Worm (Caenorhabditis elegans) whole organism, L3 larva: ENCODE measurements around the gene brc-1.

ENCODE experiments used
- ceh-9 ChIP-seq: sonication (generic microtip); optimal IDR thresholded peaks from 2 replicates; lab custom pipeline; 2018; ENCODE audit warnings: missing biosample characterization, missing genetic modification characterization
- daf-12 ChIP-seq: fragments of 150-350 bp; optimal IDR thresholded peaks from 2 replicates; lab custom pipeline; 2014; ENCODE audit warnings: missing biosample characterization, missing genetic modification reagents, missing genetic modification characterization
- eor-1 ChIP-seq, 2 experiments: fragments of 150-350 bp; optimal IDR thresholded peaks; 2 replicates each; lab custom pipeline; 2014 to 2018; ENCODE audit warnings: missing biosample characterization in 2 of 2, missing genetic modification characterization in 2 of 2
- jun-1 ChIP-seq: fragments of 150-350 bp; optimal IDR thresholded peaks from 2 replicates; lab custom pipeline; 2014; ENCODE audit warnings: missing biosample characterization, missing genetic modification reagents, missing genetic modification characterization
- nhr-28 ChIP-seq: fragments of 150-350 bp; optimal IDR thresholded peaks from 2 replicates; lab custom pipeline; 2014; ENCODE audit warnings: missing biosample characterization, missing genetic modification characterization
- sea-2 ChIP-seq: fragments of 150-350 bp; sonication (generic microtip); optimal IDR thresholded peaks from 4 replicates; lab custom pipeline; 2014; ENCODE audit warnings: missing biosample characterization, missing genetic modification reagents, missing genetic modification characterization
- unc-62 ChIP-seq: fragments of 150-350 bp; sonication (generic microtip); optimal IDR thresholded peaks from 4 replicates; lab custom pipeline; 2014; ENCODE audit warnings: missing biosample characterization, missing genetic modification reagents, missing genetic modification characterization

ce11 chrIII:3812369-3812993 lies 50.3 kb downstream of the brc-1 start:
- TF ChIP-seq eor-1 (tag; optimal IDR thresholded peaks at IDR 0.05; lab: Kevin White, UChicago) (no peak), ceh-9 (tag; lab: Kevin White, UChicago) (no peak), daf-12 (tag; lab: Kevin White, UChicago) (no peak), nhr-28 (tag; lab: Kevin White, UChicago) (no peak), unc-62 (no peak), jun-1 (tag; lab: Kevin White, UChicago) (no peak), sea-2 (GFP tag; lab: Kevin White, UChicago) (no peak)
